Worm (Caenorhabditis elegans) whole organism, late embryonic: Measurements from ENCODE around the gene F57A8.1.

Experiments
- F13H6.1 ChIP-seq: sonication (generic microtip); optimal IDR thresholded peaks from 2 replicates; lab custom pipeline; 2016; ENCODE audit warnings: missing genetic modification characterization, missing compliant biosample characterization
- T23F11.4 ChIP-seq: fragments of 200-800 bp; sonication (Bioruptor generic); optimal IDR thresholded peaks from 2 replicates; lab custom pipeline; 2018; ENCODE audit warnings: mild to moderate bottlenecking, missing genetic modification characterization, missing compliant biosample characterization
- Y22D7AL.16 ChIP-seq: sonication (generic microtip); optimal IDR thresholded peaks from 2 replicates; lab custom pipeline; 2016; ENCODE audit warnings: missing genetic modification characterization, missing compliant biosample characterization
- ahr-1 ChIP-seq: sonication (generic microtip); optimal IDR thresholded peaks from 2 replicates; lab custom pipeline; 2016; ENCODE audit warnings: missing genetic modification characterization, missing compliant biosample characterization
- ceh-14 ChIP-seq: sonication (generic microtip); optimal IDR thresholded peaks from 2 replicates; lab custom pipeline; 2016; ENCODE audit warnings: missing genotype, missing genetic modification characterization, missing compliant biosample characterization
- ceh-18 ChIP-seq: sonication (generic microtip); optimal IDR thresholded peaks from 2 replicates; lab custom pipeline; 2016; ENCODE audit warnings: missing genetic modification characterization, missing compliant biosample characterization
- ceh-19 ChIP-seq: fragments of 200-800 bp; sonication (Bioruptor generic); optimal IDR thresholded peaks from 2 replicates; lab custom pipeline; 2018; ENCODE audit warnings: mild to moderate bottlenecking, missing genetic modification characterization, missing compliant biosample characterization
- ceh-2 ChIP-seq: sonication (generic microtip); optimal IDR thresholded peaks from 2 replicates; lab custom pipeline; 2016; ENCODE audit warnings: missing genotype, missing genetic modification characterization, missing compliant biosample characterization
- ceh-22 ChIP-seq: sonication (generic microtip); optimal IDR thresholded peaks from 2 replicates; lab custom pipeline; 2017; ENCODE audit warnings: missing biosample characterization, missing genetic modification characterization
- ceh-24 ChIP-seq: sonication (generic microtip); optimal IDR thresholded peaks from 2 replicates; lab custom pipeline; 2016; ENCODE audit warnings: mild to moderate bottlenecking, missing genetic modification characterization, missing compliant biosample characterization
- ceh-30 ChIP-seq: fragments of 150-350 bp; optimal IDR thresholded peaks from 2 replicates; lab custom pipeline; 2014; ENCODE audit warnings: missing biosample characterization, missing genetic modification characterization
- ceh-31 ChIP-seq: sonication (generic microtip); optimal IDR thresholded peaks from 2 replicates; lab custom pipeline; 2016; ENCODE audit warnings: missing genetic modification characterization, missing compliant biosample characterization
- ceh-45 ChIP-seq: fragments of 200-800 bp; sonication (Bioruptor generic); IDR thresholded peaks from 2 replicates; pipeline ENCODE4 v1.3.6; 2022; ENCODE audit warnings: missing genetic modification reagents, missing genetic modification characterization, missing compliant biosample characterization
- ceh-48 ChIP-seq: sonication (generic microtip); optimal IDR thresholded peaks from 2 replicates; lab custom pipeline; 2016; ENCODE audit warnings: missing genetic modification characterization, inconsistent platforms, missing compliant biosample characterization
- ceh-9 ChIP-seq: sonication (generic microtip); optimal IDR thresholded peaks from 2 replicates; lab custom pipeline; 2016; ENCODE audit warnings: mild to moderate bottlenecking, missing genetic modification characterization, inconsistent platforms, missing compliant biosample characterization
- dmd-4 ChIP-seq: sonication (generic microtip); optimal IDR thresholded peaks from 2 replicates; lab custom pipeline; 2016; ENCODE audit warnings: borderline replicate concordance, missing genetic modification characterization, missing compliant biosample characterization
- dve-1 ChIP-seq: sonication (generic microtip); optimal IDR thresholded peaks from 2 replicates; lab custom pipeline; 2017; ENCODE audit warnings: antibody characterized with exemption, mild to moderate bottlenecking, missing genetic modification characterization, missing compliant biosample characterization
- elt-2 ChIP-seq: sonication (generic microtip); optimal IDR thresholded peaks from 2 replicates; lab custom pipeline; 2016; ENCODE audit warnings: missing genetic modification reagents, missing genetic modification characterization, missing compliant biosample characterization
- elt-4 ChIP-seq: sonication (generic microtip); optimal IDR thresholded peaks from 2 replicates; lab custom pipeline; 2016; ENCODE audit warnings: missing genetic modification characterization, missing compliant biosample characterization
- fkh-6 ChIP-seq: sonication (generic microtip); optimal IDR thresholded peaks from 2 replicates; lab custom pipeline; 2016; ENCODE audit warnings: missing genetic modification characterization, missing compliant biosample characterization
- gmeb-2 ChIP-seq: sonication (generic microtip); optimal IDR thresholded peaks from 2 replicates; lab custom pipeline; 2016; ENCODE audit warnings: missing genetic modification characterization, inconsistent platforms, missing compliant biosample characterization
- hlh-30 ChIP-seq: sonication (generic microtip); optimal IDR thresholded peaks from 2 replicates; lab custom pipeline; 2017; ENCODE audit warnings: antibody characterized with exemption, missing genetic modification characterization, missing compliant biosample characterization; ENCODE audit not compliant: insufficient read depth
- hlh-6 ChIP-seq: sonication (generic microtip); optimal IDR thresholded peaks from 2 replicates; lab custom pipeline; 2016; ENCODE audit warnings: missing genotype, missing genetic modification characterization, missing compliant biosample characterization
- hlh-8 ChIP-seq: sonication (generic microtip); optimal IDR thresholded peaks from 2 replicates; lab custom pipeline; 2016; ENCODE audit warnings: missing genotype, missing genetic modification characterization, missing compliant biosample characterization
- lim-6 ChIP-seq: sonication (generic microtip); optimal IDR thresholded peaks from 2 replicates; lab custom pipeline; 2016; ENCODE audit warnings: missing genetic modification characterization, missing compliant biosample characterization
- nfya-1 ChIP-seq: sonication (generic microtip); optimal IDR thresholded peaks from 2 replicates; lab custom pipeline; 2017; ENCODE audit warnings: missing genetic modification characterization, mild to moderate bottlenecking, missing compliant biosample characterization, antibody characterized with exemption, moderate library complexity
- nhr-11 ChIP-seq: fragments of 150-350 bp; optimal IDR thresholded peaks from 2 replicates; lab custom pipeline; 2014; ENCODE audit warnings: missing biosample characterization, missing genetic modification characterization
- nhr-232 ChIP-seq: sonication (generic microtip); optimal IDR thresholded peaks from 2 replicates; lab custom pipeline; 2016; ENCODE audit warnings: missing genetic modification characterization, missing compliant biosample characterization
- odd-2 ChIP-seq: sonication (generic microtip); optimal IDR thresholded peaks from 2 replicates; lab custom pipeline; 2017; ENCODE audit warnings: antibody characterized with exemption, mild to moderate bottlenecking, missing genetic modification characterization, missing compliant biosample characterization
- pha-4 ChIP-seq: fragments of 150-350 bp; optimal IDR thresholded peaks from 2 replicates; lab custom pipeline; 2018; ENCODE audit warnings: missing biosample characterization, missing genetic modification reagents, missing genetic modification characterization
- pqm-1 ChIP-seq: sonication (generic microtip); optimal IDR thresholded peaks from 2 replicates; lab custom pipeline; 2016; ENCODE audit warnings: missing genetic modification characterization, missing compliant biosample characterization
- ref-2 ChIP-seq: sonication (generic microtip); optimal IDR thresholded peaks from 2 replicates; lab custom pipeline; 2016; ENCODE audit warnings: missing genetic modification characterization, missing compliant biosample characterization
- sdc-2 ChIP-seq: sonication (generic microtip); optimal IDR thresholded peaks from 2 replicates; lab custom pipeline; 2016; ENCODE audit warnings: missing genotype, missing genetic modification characterization, missing compliant biosample characterization
- ttx-3 ChIP-seq: sonication (generic microtip); optimal IDR thresholded peaks from 2 replicates; lab custom pipeline; 2016; ENCODE audit warnings: missing genetic modification reagents, missing genetic modification characterization, missing compliant biosample characterization
- unc-42 ChIP-seq: sonication (generic microtip); optimal IDR thresholded peaks from 2 replicates; lab custom pipeline; 2016; ENCODE audit warnings: missing genotype, missing genetic modification characterization, missing compliant biosample characterization
- unc-55 ChIP-seq: sonication (generic microtip); optimal IDR thresholded peaks from 2 replicates; lab custom pipeline; 2017; ENCODE audit warnings: missing biosample characterization, missing genetic modification reagents, missing genetic modification characterization
- unc-86 ChIP-seq: sonication (generic microtip); optimal IDR thresholded peaks from 2 replicates; lab custom pipeline; 2016; ENCODE audit warnings: missing genetic modification characterization, missing compliant biosample characterization
- zip-5 ChIP-seq: sonication (generic microtip); optimal IDR thresholded peaks from 2 replicates; lab custom pipeline; 2016; ENCODE audit warnings: missing genetic modification characterization, missing compliant biosample characterization

F57A8.1 gene

ce11 chrV:10012639-10013038 is 24.5 kb upstream of the F57A8.1 start:
- TF ChIP-seq ceh-30 = no peak
- TF ChIP-seq elt-2 (tag; lab: Kevin White, UChicago) = peak; percentile 69

- TF ChIP-seq ceh-45 (GFP tag; lab: Robert Waterston, UW) = no peak
- no peak for TF ChIP-seq odd-2
- TF ChIP-seq dmd-4 (tag; lab: Kevin White, UChicago) = no peak
- no peak for TF ChIP-seq nfya-1 (tag; lab: Kevin White, UChicago)
- TF ChIP-seq fkh-6 (tag; lab: Kevin White, UChicago) = no peak
- TF ChIP-seq ceh-19 = no peak
- no peak for TF ChIP-seq ceh-22
- no peak for TF ChIP-seq T23F11.4 (GFP tag; lab: Kevin White, UChicago)
- TF ChIP-seq ceh-2 (tag; lab: Kevin White, UChicago) = no peak
- TF ChIP-seq ceh-24 = no peak
- no peak for TF ChIP-seq ttx-3 (tag; lab: Kevin White, UChicago)
- no peak for TF ChIP-seq elt-4 (tag; lab: Kevin White, UChicago)
- no peak for TF ChIP-seq sdc-2
Measured at ce11 chrV:10018291-10018690, 18.8 kb upstream of the F57A8.1 start.

- TF ChIP-seq nhr-232 = no peak
- no peak for TF ChIP-seq ceh-31 (tag; lab: Kevin White, UChicago)
- TF ChIP-seq zip-5 (tag; lab: Kevin White, UChicago) = no peak
- TF ChIP-seq ceh-9 (tag; lab: Kevin White, UChicago) = no peak
- TF ChIP-seq ceh-18 (tag; lab: Kevin White, UChicago) = no peak
- TF ChIP-seq ref-2 (tag; lab: Kevin White, UChicago) = no peak
Measured at ce11 chrV:10019083-10019624, 18.0 kb upstream of the F57A8.1 start.

- peak; percentile 46 for TF ChIP-seq unc-55 (GFP tag; lab: Kevin White, UChicago)
- TF ChIP-seq nhr-232 = no peak
- no peak for TF ChIP-seq unc-42 (tag; lab: Kevin White, UChicago)
- no peak for TF ChIP-seq fkh-6 (tag; lab: Kevin White, UChicago)
- no peak for TF ChIP-seq lim-6 (tag; lab: Kevin White, UChicago)
- TF ChIP-seq pha-4 = no peak
- TF ChIP-seq hlh-30 (tag; lab: Kevin White, UChicago) = peak; percentile 31
- TF ChIP-seq nfya-1 (tag; lab: Kevin White, UChicago) = peak; percentile 6
- TF ChIP-seq ceh-14 (tag; lab: Kevin White, UChicago) = no peak
- no peak for TF ChIP-seq unc-86 (tag; lab: Kevin White, UChicago)
- no peak for TF ChIP-seq Y22D7AL.16
- no peak for TF ChIP-seq nhr-11 (tag; lab: Kevin White, UChicago)
- TF ChIP-seq gmeb-2 (tag; lab: Kevin White, UChicago) = no peak
Measured at ce11 chrV:10019934-10020333, 17.2 kb upstream of the F57A8.1 start.

ce11 chrV:10023062-10023536 is 14.0 kb upstream of the F57A8.1 start:
- TF ChIP-seq elt-2 (tag; lab: Kevin White, UChicago) (no peak), ceh-2 (tag; lab: Kevin White, UChicago) (no peak), ahr-1 (tag; lab: Kevin White, UChicago) (no peak), hlh-6 (tag; lab: Kevin White, UChicago) (no peak), unc-42 (tag; lab: Kevin White, UChicago) (no peak), F13H6.1 (tag; lab: Kevin White, UChicago) (no peak), hlh-8 (tag; lab: Kevin White, UChicago) (no peak), dve-1 (tag; lab: Kevin White, UChicago) (no peak), ceh-48 (tag; lab: Kevin White, UChicago) (no peak), ceh-30 (no peak), pqm-1 (tag; lab: Kevin White, UChicago) (no peak)
